In genomic region chr3L:1349397-1349796, dm6 we compare ENCODE assay signal across 1 fruit fly cellular context.
TF ChIP-seq lines count a peak whose summit lies in the region.

No protein-coding gene starts in this region.

TF ChIP-seq in whole organism, embryonic, 481 proteins besides CTCF, POLR2A, EP300 and RAD21 (continued from another document):
- TF ChIP-seq dmrt11E (tag; optimal IDR thresholded peaks at IDR 0.05; lab: Kevin White, UChicago) (no peak), trem (tag; optimal IDR thresholded peaks at IDR 0.05; lab: Kevin White, UChicago) (no peak), Poxn (GFP tag; IDR thresholded peaks at IDR 0.05; lab: Robert Waterston, UW) (no peak), crol (GFP tag; IDR thresholded peaks at IDR 0.05; lab: Robert Waterston, UW) (peak; percentile 82)
